Fruit fly (Drosophila melanogaster): ENCODE data around the gene Tsf2.
A peak's percentile ranks its signal among the peaks of the same experiment; 100 is the strongest.

Gene Tsf2

dm6 chr3L:12519315-12519714 is 14.2 kb downstream of the Tsf2 start:
- TF ChIP-seq GATAd (GFP tag; optimal IDR thresholded peaks at IDR 0.05) (no peak), pan (optimal IDR thresholded peaks at IDR 0.05) (no peak), Dif (GFP tag; optimal IDR thresholded peaks at IDR 0.05; ENCODE audit: partially characterized antibody) (peak; percentile 8), lola (GFP tag; optimal IDR thresholded peaks at IDR 0.05) (no peak), brk (GFP tag; optimal IDR thresholded peaks at IDR 0.05) (no peak), jim (GFP tag; optimal IDR thresholded peaks at IDR 0.05) (no peak), h (GFP tag; optimal IDR thresholded peaks at IDR 0.05) (peak; percentile 25), OdsH (GFP tag; optimal IDR thresholded peaks at IDR 0.05) (no peak), CG9705 (GFP tag; optimal IDR thresholded peaks at IDR 0.05) (no peak), CrebA (GFP tag; optimal IDR thresholded peaks at IDR 0.05; ENCODE audit: borderline replicate concordance) (no peak), Dfd (GFP tag; optimal IDR thresholded peaks at IDR 0.05) (no peak), dmrt93B (GFP tag; optimal IDR thresholded peaks at IDR 0.05) (no peak), tai (GFP tag; optimal IDR thresholded peaks at IDR 0.05) (no peak), dsf (GFP tag; optimal IDR thresholded peaks at IDR 0.05; ENCODE audit: borderline replicate concordance) (no peak), psq (GFP tag; optimal IDR thresholded peaks at IDR 0.05) (no peak), rgr (GFP tag; optimal IDR thresholded peaks at IDR 0.05) (no peak), Rel (GFP tag; optimal IDR thresholded peaks at IDR 0.05) (no peak), Rel (tag; optimal IDR thresholded peaks at IDR 0.05) (peak; percentile 38), Hr78 (GFP tag; optimal IDR thresholded peaks at IDR 0.05) (no peak), Myc (optimal IDR thresholded peaks at IDR 0.05) (no peak), N (GFP tag; optimal IDR thresholded peaks at IDR 0.05) (no peak), Jra (GFP tag; optimal IDR thresholded peaks at IDR 0.05) (no peak)

dm6 chr3L:12517443-12518209 is 15.9 kb downstream of the Tsf2 start:
- no peak for TF ChIP-seq Vsx2 (GFP tag; optimal IDR thresholded peaks at IDR 0.05; ENCODE audit: partially characterized antibody)
- TF ChIP-seq Dfd (GFP tag; optimal IDR thresholded peaks at IDR 0.05), result peak; percentile 92
- no peak for TF ChIP-seq sv (GFP tag; optimal IDR thresholded peaks at IDR 0.05)

dm6 chr3L:12515691-12516455 is 17.7 kb downstream of the Tsf2 start:
- peak; percentile 96 for TF ChIP-seq fru (GFP tag; optimal IDR thresholded peaks at IDR 0.05)
- TF ChIP-seq CG32264 (GFP tag; optimal IDR thresholded peaks at IDR 0.05), result no peak
- peak; percentile 32 for TF ChIP-seq Sp1 (GFP tag; optimal IDR thresholded peaks at IDR 0.05)
- TF ChIP-seq lola (GFP tag; optimal IDR thresholded peaks at IDR 0.05), result no peak
- no peak for TF ChIP-seq dmrt93B (GFP tag; optimal IDR thresholded peaks at IDR 0.05)
- peak; percentile 3 for TF ChIP-seq psq (GFP tag; optimal IDR thresholded peaks at IDR 0.05)
- peak in 1 of 2 experiments; percentile 1 for TF ChIP-seq dl (GFP tag; optimal IDR thresholded peaks at IDR 0.05; ENCODE audit: insufficient read depth in 1 of 2, partially characterized antibody in 2 of 2)
- no peak for TF ChIP-seq Myc (optimal IDR thresholded peaks at IDR 0.05)
- TF ChIP-seq OdsH (GFP tag; optimal IDR thresholded peaks at IDR 0.05), result peak; percentile 24
- peak; percentile 30 for TF ChIP-seq Dif (GFP tag; optimal IDR thresholded peaks at IDR 0.05; ENCODE audit: partially characterized antibody)
- TF ChIP-seq ey (GFP tag; optimal IDR thresholded peaks at IDR 0.05), result no peak

dm6 chr3L:12514762-12515215 is 18.7 kb downstream of the Tsf2 start, which contains the start of the genes sti and tral:
Gene sti (minus strand): TSS chr3L:12514815.
Gene tral (plus strand): TSS chr3L:12515059.
- TF ChIP-seq Dif (GFP tag; optimal IDR thresholded peaks at IDR 0.05; ENCODE audit: partially characterized antibody) (no peak), Rel (GFP tag; optimal IDR thresholded peaks at IDR 0.05) (peak; percentile 23), Rel (tag; optimal IDR thresholded peaks at IDR 0.05) (peak; percentile 50), Myc (optimal IDR thresholded peaks at IDR 0.05) (peak; percentile 80), CG9705 (GFP tag; optimal IDR thresholded peaks at IDR 0.05) (peak; percentile 86), br (GFP tag; optimal IDR thresholded peaks at IDR 0.05) (peak; percentile 94), CG32264 (GFP tag; optimal IDR thresholded peaks at IDR 0.05) (peak; percentile 77), GATAd (GFP tag; optimal IDR thresholded peaks at IDR 0.05) (peak; percentile 74), Hr83 (GFP tag; optimal IDR thresholded peaks at IDR 0.05; ENCODE audit: poor library complexity, severe bottlenecking) (peak; percentile 72), HLH106 (tag; optimal IDR thresholded peaks at IDR 0.05) (peak; percentile 85), brk (GFP tag; optimal IDR thresholded peaks at IDR 0.05) (no peak), foxo (GFP tag; optimal IDR thresholded peaks at IDR 0.05) (peak; percentile 5 to 93), sage (GFP tag; optimal IDR thresholded peaks at IDR 0.05) (no peak), Abd-B (GFP tag; optimal IDR thresholded peaks at IDR 0.05) (no peak), OdsH (GFP tag; optimal IDR thresholded peaks at IDR 0.05) (peak; percentile 83), psq (GFP tag; optimal IDR thresholded peaks at IDR 0.05) (peak; percentile 79), dmrt93B (GFP tag; optimal IDR thresholded peaks at IDR 0.05) (peak; percentile 77), tai (GFP tag; optimal IDR thresholded peaks at IDR 0.05) (no peak), Sp1 (GFP tag; optimal IDR thresholded peaks at IDR 0.05) (peak; percentile 80), dl (GFP tag; optimal IDR thresholded peaks at IDR 0.05; ENCODE audit: insufficient read depth in 1 of 2, partially characterized antibody in 2 of 2) (no peak), N (GFP tag; optimal IDR thresholded peaks at IDR 0.05) (no peak), sv (GFP tag; optimal IDR thresholded peaks at IDR 0.05) (peak; percentile 93), rgr (GFP tag; optimal IDR thresholded peaks at IDR 0.05) (peak; percentile 90), woc (GFP tag; optimal IDR thresholded peaks at IDR 0.05) (peak; percentile 58), ey (GFP tag; optimal IDR thresholded peaks at IDR 0.05) (peak; percentile 90), Dfd (GFP tag; optimal IDR thresholded peaks at IDR 0.05) (no peak), Hnf4 (GFP tag; optimal IDR thresholded peaks at IDR 0.05) (peak; percentile 94), Jra (GFP tag; optimal IDR thresholded peaks at IDR 0.05) (peak; percentile 91), fru (GFP tag; optimal IDR thresholded peaks at IDR 0.05) (peak; percentile 90), jim (GFP tag; optimal IDR thresholded peaks at IDR 0.05) (peak; percentile 30), h (GFP tag; optimal IDR thresholded peaks at IDR 0.05) (peak; percentile 93), Vsx2 (GFP tag; optimal IDR thresholded peaks at IDR 0.05; ENCODE audit: partially characterized antibody) (no peak)
